Worm (Caenorhabditis elegans) whole organism, L1 larva: ENCODE data around the gene erfa-1.

Experiments used
- C04F5.9 ChIP-seq: sonication (generic microtip); optimal IDR thresholded peaks from 2 replicates; lab custom pipeline; 2016; ENCODE audit warnings: missing genetic modification characterization, missing compliant biosample characterization
- C16A3.4 ChIP-seq: fragments of 150-350 bp; optimal IDR thresholded peaks from 2 replicates; lab custom pipeline; 2014; ENCODE audit warnings: missing biosample characterization, missing genetic modification characterization
- aha-1 ChIP-seq: fragments of 150-350 bp; optimal IDR thresholded peaks from 2 replicates; lab custom pipeline; 2014; ENCODE audit warnings: missing biosample characterization, missing genetic modification characterization
- blmp-1 ChIP-seq: fragments of 150-350 bp; optimal IDR thresholded peaks from 2 replicates; lab custom pipeline; 2014; ENCODE audit warnings: missing biosample characterization, missing genetic modification characterization
- ceh-63 ChIP-seq: fragments of 200-800 bp; sonication (Bioruptor generic); optimal IDR thresholded peaks from 2 replicates; lab custom pipeline; 2018; ENCODE audit warnings: mild to moderate bottlenecking, missing genetic modification characterization, missing compliant biosample characterization
- ceh-82 ChIP-seq, 3 experiments: fragments of 150-350 bp in 1 of 3; sonication (generic microtip) in 2 of 3; optimal IDR thresholded peaks; 2 replicates each; lab custom pipeline; 2014 to 2017; ENCODE audit warnings: missing biosample characterization in 3 of 3, missing genetic modification characterization in 3 of 3
- ces-1 ChIP-seq: fragments of 150-350 bp; optimal IDR thresholded peaks from 2 replicates; lab custom pipeline; 2014; ENCODE audit warnings: missing biosample characterization, missing genetic modification reagents, missing genetic modification characterization
- dpl-1 ChIP-seq, 3 experiments: fragments of 150-350 bp in 2 of 3; sonication (generic microtip) in 1 of 3; optimal IDR thresholded peaks; 2 replicates each; lab custom pipeline; 2014 to 2017; ENCODE audit warnings: missing biosample characterization in 3 of 3, missing genetic modification characterization in 3 of 3, missing genetic modification reagents in 3 of 3
- efl-1 ChIP-seq, 4 experiments: fragments of 150-350 bp; optimal IDR thresholded peaks in 3 of 4; peaks in 1 of 4; 1 replicate in 1 of 4; 2 replicates in 3 of 4; lab custom pipeline; 2014; ENCODE audit warnings: missing biosample characterization in 2 of 4, missing genetic modification characterization in 2 of 4, missing genetic modification reagents in 2 of 4
- elt-2 ChIP-seq: sonication (generic microtip); optimal IDR thresholded peaks from 2 replicates; lab custom pipeline; 2016; ENCODE audit warnings: missing genetic modification characterization, mild to moderate bottlenecking, inconsistent platforms, missing compliant biosample characterization, missing genetic modification reagents
- elt-3 ChIP-seq, 6 experiments: fragments of 150-350 bp in 1 of 6; sonication (generic microtip); optimal IDR thresholded peaks; 2 replicates each; lab custom pipeline; 2017 to 2018; ENCODE audit warnings: missing biosample characterization in 6 of 6, missing genetic modification characterization in 6 of 6, inconsistent platforms in 1 of 6
- fkh-10 ChIP-seq: sonication (generic microtip); optimal IDR thresholded peaks from 2 replicates; lab custom pipeline; 2017; ENCODE audit warnings: missing biosample characterization, missing genetic modification reagents, missing genetic modification characterization
- hlh-17 ChIP-seq: fragments of 200-800 bp; sonication (Bioruptor generic); optimal IDR thresholded peaks from 2 replicates; lab custom pipeline; 2018; ENCODE audit warnings: missing genetic modification characterization, mild to moderate bottlenecking, missing compliant biosample characterization, moderate library complexity, borderline replicate concordance
- hpl-2 ChIP-seq: fragments of 150-350 bp; optimal IDR thresholded peaks from 2 replicates; lab custom pipeline; 2014; ENCODE audit warnings: missing biosample characterization, missing genetic modification reagents, missing genetic modification characterization
- isw-1 ChIP-seq: fragments of 200-800 bp; sonication (Bioruptor generic); IDR thresholded peaks from 2 replicates; pipeline ENCODE4 v1.3.6; 2022; ENCODE audit warnings: missing genetic modification characterization, missing compliant biosample characterization
- lin-13 ChIP-seq: fragments of 150-350 bp; optimal IDR thresholded peaks from 2 replicates; lab custom pipeline; 2014; ENCODE audit warnings: missing biosample characterization, missing genetic modification reagents, missing genetic modification characterization
- lin-14 ChIP-seq: fragments of 200-800 bp; sonication (Bioruptor generic); optimal IDR thresholded peaks from 2 replicates; lab custom pipeline; 2018; ENCODE audit warnings: mild to moderate bottlenecking, missing genetic modification characterization, moderate library complexity, missing compliant biosample characterization
- lin-35 ChIP-seq, 2 experiments: fragments of 150-350 bp; optimal IDR thresholded peaks; 2 replicates each; lab custom pipeline; 2014; ENCODE audit warnings: missing biosample characterization in 2 of 2, missing genetic modification characterization in 2 of 2, missing genetic modification reagents in 2 of 2
- lin-39 ChIP-seq: fragments of 150-350 bp; optimal IDR thresholded peaks from 2 replicates; lab custom pipeline; 2014; ENCODE audit warnings: missing biosample characterization, missing genetic modification reagents, missing genetic modification characterization
- lsy-2 ChIP-seq, 2 experiments: fragments of 150-350 bp; optimal IDR thresholded peaks; 2 replicates each; lab custom pipeline; 2014; ENCODE audit warnings: missing biosample characterization in 2 of 2, missing genetic modification characterization in 2 of 2
- mef-2 ChIP-seq: fragments of 150-350 bp; optimal IDR thresholded peaks from 2 replicates; lab custom pipeline; 2014; ENCODE audit warnings: missing biosample characterization, missing genetic modification characterization
- nhr-12 ChIP-seq: sonication (generic microtip); optimal IDR thresholded peaks from 2 replicates; lab custom pipeline; 2017; ENCODE audit warnings: missing biosample characterization, missing genetic modification characterization
- nhr-20 ChIP-seq: sonication (generic microtip); optimal IDR thresholded peaks from 2 replicates; lab custom pipeline; 2016; ENCODE audit warnings: mild to moderate bottlenecking, missing genetic modification characterization, missing compliant biosample characterization
- nhr-28 ChIP-seq: fragments of 150-350 bp; optimal IDR thresholded peaks from 2 replicates; lab custom pipeline; 2014; ENCODE audit warnings: missing biosample characterization, missing genetic modification characterization
- nhr-71 ChIP-seq: sonication (generic microtip); optimal IDR thresholded peaks from 2 replicates; lab custom pipeline; 2016; ENCODE audit warnings: mild to moderate bottlenecking, missing genetic modification characterization, moderate library complexity, missing compliant biosample characterization
- nhr-77 ChIP-seq: fragments of 150-350 bp; optimal IDR thresholded peaks from 2 replicates; lab custom pipeline; 2014; ENCODE audit warnings: missing biosample characterization, missing genetic modification characterization
- nhr-85 ChIP-seq: sonication (generic microtip); peaks from one replicate; lab custom pipeline; 2016; ENCODE audit warnings: missing genetic modification characterization, inconsistent platforms, missing compliant biosample characterization
- pax-3 ChIP-seq: fragments of 200-800 bp; sonication (Bioruptor generic); optimal IDR thresholded peaks from 2 replicates; lab custom pipeline; 2018; ENCODE audit warnings: mild to moderate bottlenecking, missing genetic modification characterization, moderate library complexity, missing compliant biosample characterization
- rnt-1 ChIP-seq: sonication (generic microtip); optimal IDR thresholded peaks from 2 replicates; lab custom pipeline; 2016; ENCODE audit warnings: mild to moderate bottlenecking, missing genetic modification characterization, moderate library complexity, missing compliant biosample characterization
- skn-1 ChIP-seq: fragments of 150-350 bp; optimal IDR thresholded peaks from 2 replicates; lab custom pipeline; 2014; ENCODE audit warnings: missing biosample characterization, missing genetic modification characterization
- sptf-1 ChIP-seq: fragments of 150-350 bp; optimal IDR thresholded peaks from 2 replicates; lab custom pipeline; 2014; ENCODE audit warnings: missing biosample characterization, missing genetic modification characterization
- swsn-7 ChIP-seq: sonication (generic microtip); optimal IDR thresholded peaks from 2 replicates; lab custom pipeline; 2016; ENCODE audit warnings: missing genetic modification characterization, missing compliant biosample characterization
- tlp-1 ChIP-seq: fragments of 150-350 bp; optimal IDR thresholded peaks from 2 replicates; lab custom pipeline; 2014; ENCODE audit warnings: missing biosample characterization, missing genetic modification characterization
- unc-98 ChIP-seq: fragments of 200-800 bp; sonication (Bioruptor generic); IDR thresholded peaks from 2 replicates; pipeline ENCODE4 v1.3.6; 2022; ENCODE audit warnings: missing genetic modification characterization, missing compliant biosample characterization
- xbp-1 ChIP-seq: sonication (generic microtip); optimal IDR thresholded peaks from 2 replicates; lab custom pipeline; 2016; ENCODE audit warnings: missing genetic modification characterization, missing compliant biosample characterization
- ztf-11 ChIP-seq, 2 experiments: sonication (generic microtip); optimal IDR thresholded peaks; 2 replicates each; lab custom pipeline; 2016 to 2017; ENCODE audit warnings: missing genetic modification characterization in 2 of 2, missing biosample characterization in 1 of 2, missing compliant biosample characterization in 1 of 2
- ztf-4 ChIP-seq: fragments of 150-350 bp; optimal IDR thresholded peaks from 2 replicates; lab custom pipeline; 2014; ENCODE audit warnings: missing biosample characterization, missing genetic modification characterization

The erfa-1 gene

DNA sequence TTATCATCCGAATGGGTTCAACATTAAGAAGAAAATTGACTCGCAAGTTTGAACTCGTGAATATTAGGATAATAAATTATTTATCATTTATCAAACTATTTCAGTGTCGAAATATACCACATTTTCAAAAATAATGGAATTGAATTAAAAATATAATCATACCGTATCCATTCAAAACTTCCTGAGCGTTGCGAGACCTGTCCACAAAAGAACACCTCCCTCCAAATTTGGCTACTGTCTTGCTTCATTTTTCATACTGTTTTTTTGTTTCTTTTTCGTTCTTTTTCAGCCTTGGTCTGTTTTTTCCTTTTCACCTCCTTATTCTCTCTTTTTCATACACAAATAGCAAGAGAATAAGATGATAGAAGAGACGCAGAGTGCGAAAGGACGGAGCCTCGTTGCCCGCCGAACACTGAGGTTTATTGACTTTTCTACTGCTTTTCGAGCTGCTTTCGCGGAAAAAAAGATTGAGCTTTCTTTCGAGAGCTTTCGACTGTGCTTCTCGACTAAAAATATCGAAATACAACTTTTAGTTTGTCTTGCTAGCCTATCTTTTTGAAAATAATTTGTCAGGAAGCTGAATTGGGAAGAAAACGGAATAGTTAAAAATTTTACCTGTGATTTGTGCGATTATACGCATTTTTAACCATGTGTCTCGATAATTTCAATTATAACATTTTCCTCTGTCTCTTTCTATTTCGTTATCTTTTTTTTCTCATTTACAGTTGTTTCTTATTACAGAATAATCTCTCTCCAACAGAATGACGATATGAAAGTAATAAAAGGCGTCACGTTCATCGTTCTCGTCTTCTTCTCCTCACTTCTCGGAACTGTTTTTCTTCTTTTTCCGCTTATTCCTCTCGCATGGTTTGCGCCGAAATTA is 16.4 kb downstream of the erfa-1 start, which contains the start of gene acl-8:
TSS of gene acl-8 (plus strand) at position 742 of the 883 bp plus-strand sequence.
- TF ChIP-seq lin-39 (tag; lab: Kevin White, UChicago) (no peak), nhr-20 (no peak), sptf-1 (tag; lab: Kevin White, UChicago) (no peak), rnt-1 (tag; lab: Kevin White, UChicago) (peak; percentile 13), lin-35 (GFP tag; optimal IDR thresholded peaks at IDR 0.05; lab: Kevin White, UChicago) (peak in 1 of 2 experiments; percentile 4), fkh-10 (no peak), nhr-71 (tag; lab: Kevin White, UChicago) (no peak), ztf-11 (tag; optimal IDR thresholded peaks at IDR 0.05; lab: Kevin White, UChicago) (no peak), nhr-85 (tag; lab: Kevin White, UChicago) (no peak), efl-1 (optimal IDR thresholded peaks at IDR 0.05; lab: Kevin White, UChicago) (peak in 1 of 2 experiments; percentile 4), efl-1 (GFP tag; optimal IDR thresholded peaks at IDR 0.05 in 1 of 2; lab: Kevin White, UChicago) (peak in 1 of 2 experiments; percentile 68), tlp-1 (tag; lab: Kevin White, UChicago) (no peak), ceh-82 (tag; optimal IDR thresholded peaks at IDR 0.05; lab: Kevin White, UChicago) (no peak), elt-2 (tag; lab: Kevin White, UChicago) (peak; percentile 43), skn-1 (tag; lab: Kevin White, UChicago) (no peak)

DNA sequence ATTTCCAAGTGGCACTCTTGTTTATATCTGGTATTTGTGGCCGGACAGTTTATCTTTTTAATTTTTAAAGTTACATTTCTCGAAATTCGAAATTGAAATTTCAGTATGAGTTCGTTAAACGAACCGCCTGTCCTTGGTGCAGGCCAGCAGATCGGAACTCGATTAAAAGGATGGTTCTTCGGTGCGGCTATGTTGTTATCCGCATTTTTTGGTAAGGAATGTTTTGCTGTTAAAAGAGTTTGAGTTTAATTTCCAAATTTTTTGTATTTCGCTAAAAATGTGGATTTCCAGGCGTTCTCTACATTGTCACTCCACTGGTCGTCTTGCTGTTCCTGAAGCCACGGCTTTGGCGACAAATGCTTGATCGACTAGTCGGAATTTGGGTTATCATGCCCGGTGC is 19.2 kb downstream of the erfa-1 start, which contains the start of gene acl-9:
TSS of gene acl-9 (plus strand) at position 105 of the 400 bp plus-strand sequence.
- no peak for TF ChIP-seq hlh-17 (GFP tag; lab: Kevin White, UChicago)

DNA sequence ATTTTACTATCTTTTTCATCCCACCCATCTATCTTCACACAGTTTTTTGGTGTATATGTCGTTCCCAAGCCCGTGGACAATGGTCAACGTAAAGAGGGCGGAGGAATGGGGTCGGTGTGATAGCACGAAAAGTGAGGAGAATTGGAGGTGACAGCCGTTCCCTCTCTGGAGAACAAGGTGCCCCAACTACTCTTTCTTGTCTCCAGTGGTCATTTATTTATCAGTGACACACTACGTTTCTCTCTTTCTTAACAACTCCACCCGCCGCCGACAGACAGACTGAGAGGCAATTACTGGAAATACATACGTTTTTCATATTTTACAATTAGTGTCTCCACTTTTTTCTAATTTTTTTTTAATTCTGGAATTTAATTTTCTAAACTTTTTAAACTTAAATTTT is 23.0 kb downstream of the erfa-1 start:
- no peak for TF ChIP-seq nhr-77
- TF ChIP-seq isw-1 (GFP tag; lab: Robert Waterston, UW) = no peak
- no peak for TF ChIP-seq nhr-28 (tag; lab: Kevin White, UChicago)
- no peak for TF ChIP-seq nhr-12
- no peak for TF ChIP-seq C04F5.9 (tag; lab: Kevin White, UChicago)
- TF ChIP-seq fkh-10 = no peak
- no peak for TF ChIP-seq xbp-1
- no peak for TF ChIP-seq nhr-85 (tag; lab: Kevin White, UChicago)
- no peak for TF ChIP-seq hpl-2 (GFP tag; lab: Kevin White, UChicago)

DNA sequence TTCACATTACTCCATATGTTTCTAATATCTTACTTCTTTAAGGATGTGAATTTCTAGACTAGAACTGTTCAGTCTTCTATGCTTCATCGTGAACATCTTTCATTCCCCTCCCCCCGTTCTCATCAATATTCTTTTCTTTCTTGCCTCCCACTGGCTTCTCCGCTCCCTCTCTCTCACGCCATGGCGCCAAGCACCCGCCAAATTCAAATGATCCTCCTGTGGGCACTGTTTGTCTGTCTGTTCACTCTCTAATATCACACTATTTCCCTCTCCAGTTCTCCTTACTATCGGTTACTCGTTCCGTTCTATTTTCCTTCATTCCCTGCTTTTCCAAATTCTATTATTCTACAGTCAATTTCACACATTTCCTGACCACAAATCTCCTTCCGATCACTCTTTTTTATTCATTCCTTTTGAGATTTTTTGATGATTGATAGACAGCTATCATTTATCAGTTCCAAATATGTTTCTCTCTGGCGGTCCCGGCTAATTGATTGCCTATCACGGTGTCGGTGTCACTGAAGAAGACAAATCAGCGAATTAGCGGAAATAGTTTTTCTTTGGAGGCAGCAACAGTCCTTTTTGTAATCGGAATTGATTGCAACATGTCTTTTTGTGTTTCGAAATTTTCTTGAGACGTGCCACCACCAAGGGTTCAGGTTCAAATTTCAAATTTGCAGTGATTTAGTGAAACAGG is 24.5 kb downstream of the erfa-1 start:
- TF ChIP-seq efl-1 (optimal IDR thresholded peaks at IDR 0.05; lab: Kevin White, UChicago) (no peak), efl-1 (GFP tag; optimal IDR thresholded peaks at IDR 0.05 in 1 of 2; lab: Kevin White, UChicago) (peak in 1 of 2 experiments; percentile 62), unc-98 (GFP tag; lab: Robert Waterston, UW) (no peak), C16A3.4 (tag; lab: Kevin White, UChicago) (no peak), dpl-1 (GFP tag; optimal IDR thresholded peaks at IDR 0.05; lab: Kevin White, UChicago) (peak in 1 of 3 experiments; percentile 1), elt-3 (tag; optimal IDR thresholded peaks at IDR 0.05; lab: Kevin White, UChicago) (peak in 1 of 6 experiments; percentile 43), aha-1 (tag; lab: Kevin White, UChicago) (no peak), blmp-1 (peak; percentile 57), ztf-11 (tag; optimal IDR thresholded peaks at IDR 0.05; lab: Kevin White, UChicago) (peak in 1 of 2 experiments; percentile 3), lin-14 (peak; percentile 50), isw-1 (GFP tag; lab: Robert Waterston, UW) (no peak)

DNA sequence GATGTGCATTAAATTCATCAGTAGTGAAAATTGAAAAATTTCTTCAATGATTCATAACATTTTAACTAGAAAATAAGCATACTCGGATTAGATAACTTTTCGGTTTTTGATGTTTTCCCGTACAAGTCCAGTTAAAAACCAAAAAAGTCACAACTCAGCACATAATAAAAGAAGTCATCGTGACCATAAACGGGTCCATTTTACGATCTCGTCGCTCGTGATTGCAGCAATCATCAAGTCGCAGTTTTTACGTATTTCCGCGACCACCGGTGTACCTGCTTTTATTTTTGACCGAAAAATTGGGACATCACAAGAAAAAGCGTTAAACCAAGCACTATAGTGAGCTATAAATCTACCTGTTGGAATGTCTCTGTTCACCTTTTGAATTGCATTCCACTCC is 27.3 kb downstream of the erfa-1 start:
- TF ChIP-seq swsn-7 (tag; lab: Kevin White, UChicago) (no peak), lin-13 (no peak), elt-2 (tag; lab: Kevin White, UChicago) (no peak), C16A3.4 (tag; lab: Kevin White, UChicago) (no peak), ceh-63 (GFP tag; lab: Kevin White, UChicago) (peak; percentile 16), lsy-2 (tag; optimal IDR thresholded peaks at IDR 0.05; lab: Kevin White, UChicago) (no peak), ztf-4 (tag; lab: Kevin White, UChicago) (no peak), nhr-85 (tag; lab: Kevin White, UChicago) (peak; percentile 5), pax-3 (tag; lab: Kevin White, UChicago) (no peak), ces-1 (GFP tag; lab: Kevin White, UChicago) (no peak), mef-2 (tag; lab: Kevin White, UChicago) (no peak)
- TF ChIP-seq, all 84 proteins: peak for 2
